Fruit fly (Drosophila melanogaster) whole organism, embryonic: ENCODE measurements around the gene sv.
A peak's percentile ranks its signal among the peaks of the same experiment; 100 is the strongest.

ENCODE experiments used
- B-H2 ChIP-seq: fragments of 200-800 bp; sonication (Bioruptor generic); optimal IDR thresholded peaks from 2 replicates; lab custom pipeline; 2018; ENCODE audit warnings: missing biosample characterization, mild to moderate bottlenecking, missing genetic modification characterization
- CG10267 ChIP-seq: fragments of 200-800 bp; sonication (Bioruptor generic); optimal IDR thresholded peaks from 2 replicates; lab custom pipeline; 2018; ENCODE audit warnings: missing biosample characterization, mild to moderate bottlenecking, missing genetic modification characterization, moderate library complexity
- CG10274 ChIP-seq: fragments of 200-800 bp; sonication (Bioruptor generic); optimal IDR thresholded peaks from 3 replicates; lab custom pipeline; 2017; ENCODE audit warnings: missing biosample characterization, mild to moderate bottlenecking, missing genetic modification characterization
- CG11723 ChIP-seq: fragments of 200-800 bp; sonication (Bioruptor generic); optimal IDR thresholded peaks from 2 replicates; lab custom pipeline; 2017; ENCODE audit warnings: missing biosample characterization, mild to moderate bottlenecking, missing genetic modification characterization
- CG12659 ChIP-seq: fragments of 200-800 bp; sonication (Bioruptor generic); optimal IDR thresholded peaks from 3 replicates; lab custom pipeline; 2017; ENCODE audit warnings: mild to moderate bottlenecking, missing biosample characterization, missing genetic modification reagents, missing genetic modification characterization
- CG12942 ChIP-seq: fragments of 200-800 bp; sonication (Bioruptor generic); optimal IDR thresholded peaks from 3 replicates; lab custom pipeline; 2016; ENCODE audit warnings: missing biosample characterization, missing genetic modification characterization
- CG13894 ChIP-seq: fragments of 200-800 bp; sonication (Bioruptor generic); optimal IDR thresholded peaks from 3 replicates; lab custom pipeline; 2018; ENCODE audit warnings: missing biosample characterization, mild to moderate bottlenecking, missing genetic modification characterization, moderate library complexity
- CG14667 ChIP-seq: fragments of 200-800 bp; sonication (Bioruptor generic); IDR thresholded peaks from 2 replicates; pipeline ENCODE4 v1.3.6; 2022; ENCODE audit warnings: missing biosample characterization, missing genetic modification characterization
- CG15601 ChIP-seq: fragments of 200-800 bp; sonication (Bioruptor generic); optimal IDR thresholded peaks from 3 replicates; lab custom pipeline; 2019; ENCODE audit warnings: missing biosample characterization, mild to moderate bottlenecking, missing genetic modification characterization, moderate library complexity
- CG15696 ChIP-seq: fragments of 200-800 bp; sonication (Bioruptor generic); optimal IDR thresholded peaks from 2 replicates; lab custom pipeline; 2019; ENCODE audit warnings: missing biosample characterization, mild to moderate bottlenecking, missing genetic modification characterization, moderate library complexity
- CG17829 ChIP-seq: fragments of 200-800 bp; optimal IDR thresholded peaks from 2 replicates; lab custom pipeline; 2019; ENCODE audit warnings: missing biosample characterization, mild to moderate bottlenecking, missing genetic modification characterization, moderate library complexity
- CG2712 ChIP-seq: fragments of 200-800 bp; optimal IDR thresholded peaks from 3 replicates; lab custom pipeline; 2019; ENCODE audit warnings: missing biosample characterization, mild to moderate bottlenecking, missing genetic modification characterization, moderate library complexity
- CG31224 ChIP-seq: fragments of 200-800 bp; sonication (Bioruptor generic); IDR thresholded peaks from 2 replicates; pipeline ENCODE4 v1.3.6; 2022; ENCODE audit warnings: missing biosample characterization, missing genetic modification characterization
- CG33557 ChIP-seq: fragments of 200-800 bp; sonication (Bioruptor generic); optimal IDR thresholded peaks from 2 replicates; lab custom pipeline; 2019; ENCODE audit warnings: missing biosample characterization, mild to moderate bottlenecking, missing genetic modification characterization, moderate library complexity
- CG4617 ChIP-seq: fragments of 200-800 bp; sonication (Bioruptor generic); optimal IDR thresholded peaks from 3 replicates; lab custom pipeline; 2016; ENCODE audit warnings: missing biosample characterization, missing genetic modification characterization, borderline replicate concordance
- CG6175 ChIP-seq: fragments of 200-800 bp; sonication (Bioruptor generic); IDR thresholded peaks from 3 replicates; pipeline ENCODE4 v1.3.6; 2022; ENCODE audit warnings: missing biosample characterization, missing genetic modification characterization
- CG8388 ChIP-seq: fragments of 200-800 bp; sonication (Bioruptor generic); optimal IDR thresholded peaks from 2 replicates; lab custom pipeline; 2019; ENCODE audit warnings: missing biosample characterization, mild to moderate bottlenecking, missing genetic modification characterization, moderate library complexity
- CG9727 ChIP-seq: fragments of 200-800 bp; sonication (Bioruptor generic); optimal IDR thresholded peaks from 3 replicates; lab custom pipeline; 2017; ENCODE audit warnings: missing biosample characterization, mild to moderate bottlenecking, missing genetic modification characterization
- CHES-1-like ChIP-seq: fragments of 200-800 bp; sonication (Bioruptor generic); optimal IDR thresholded peaks from 2 replicates; lab custom pipeline; 2016; ENCODE audit warnings: missing biosample characterization, missing genetic modification characterization
- Doc3 ChIP-seq: fragments of 200-800 bp; sonication (Bioruptor generic); IDR thresholded peaks from 3 replicates; pipeline ENCODE4 v1.3.6; 2022; ENCODE audit warnings: missing biosample characterization, missing genetic modification characterization; ENCODE audit not compliant: partially characterized antibody
- Eip74EF ChIP-seq, 2 experiments: fragments of 200-800 bp in 1 of 2; fragments of >200 bp in 1 of 2; sonication (Bioruptor generic) in 1 of 2; optimal IDR thresholded peaks; 2 replicates each; lab custom pipeline; 2017 to 2019; ENCODE audit warnings: missing biosample characterization in 2 of 2, missing genetic modification characterization in 2 of 2, mild to moderate bottlenecking in 1 of 2, moderate library complexity in 1 of 2
- Fer1 ChIP-seq: fragments of 200-800 bp; sonication (Bioruptor generic); optimal IDR thresholded peaks from 2 replicates; lab custom pipeline; 2017; ENCODE audit warnings: missing biosample characterization, mild to moderate bottlenecking, missing genetic modification characterization
- H2.0 ChIP-seq: fragments of 200-800 bp; sonication (Bioruptor generic); IDR thresholded peaks from 2 replicates; pipeline ENCODE4 v1.3.6; 2022; ENCODE audit warnings: missing biosample characterization, missing genetic modification characterization
- HLH4C ChIP-seq: fragments of 200-800 bp; sonication (Bioruptor generic); IDR thresholded peaks from 3 replicates; pipeline ENCODE4 v1.3.6; 2022; ENCODE audit warnings: missing biosample characterization, missing genetic modification characterization; ENCODE audit not compliant: partially characterized antibody
- MBD-R2 ChIP-seq: fragments of 200-800 bp; sonication (Bioruptor generic); IDR thresholded peaks from 2 replicates; pipeline ENCODE4 v1.3.6; 2022; ENCODE audit warnings: missing biosample characterization, missing genetic modification characterization
- MESR4 ChIP-seq: fragments of 200-800 bp; sonication (Bioruptor generic); optimal IDR thresholded peaks from 2 replicates; lab custom pipeline; 2018; ENCODE audit warnings: missing biosample characterization, mild to moderate bottlenecking, missing genetic modification characterization, moderate library complexity
- Mrtf ChIP-seq: fragments of 200-800 bp; sonication (Bioruptor generic); IDR thresholded peaks from 3 replicates; pipeline ENCODE4 v1.3.6; 2022; ENCODE audit warnings: missing biosample characterization, missing genetic modification characterization
- Myb ChIP-seq: fragments of 200-800 bp; sonication (Bioruptor generic); optimal IDR thresholded peaks from 2 replicates; lab custom pipeline; 2016; ENCODE audit warnings: missing biosample characterization, missing genetic modification characterization
- NC2β ChIP-seq: fragments of 200-800 bp; sonication (Bioruptor generic); optimal IDR thresholded peaks from 2 replicates; lab custom pipeline; 2016; ENCODE audit warnings: missing biosample characterization, missing genetic modification characterization
- Ssrp ChIP-seq: fragments of 200-800 bp; sonication (Bioruptor generic); optimal IDR thresholded peaks from 2 replicates; lab custom pipeline; 2018; ENCODE audit warnings: missing biosample characterization, mild to moderate bottlenecking, missing genetic modification characterization, moderate library complexity
- Vsx1 ChIP-seq: fragments of 200-800 bp; sonication (Bioruptor generic); optimal IDR thresholded peaks from 2 replicates; lab custom pipeline; 2017; ENCODE audit warnings: missing biosample characterization, mild to moderate bottlenecking, missing genetic modification characterization, missing genetic modification reagents
- YL-1 ChIP-seq: fragments of 200-800 bp; sonication (Bioruptor generic); optimal IDR thresholded peaks from 3 replicates; lab custom pipeline; 2017; ENCODE audit warnings: missing biosample characterization, mild to moderate bottlenecking, missing genetic modification characterization
- bigmax ChIP-seq: fragments of 200-800 bp; sonication (Bioruptor generic); optimal IDR thresholded peaks from 2 replicates; lab custom pipeline; 2018; ENCODE audit warnings: missing biosample characterization, mild to moderate bottlenecking, missing genetic modification characterization
- croc ChIP-seq: fragments of 200-800 bp; sonication (Bioruptor generic); conservative IDR thresholded peaks from 3 replicates; pipeline ENCODE4 v1.3.6; 2022; ENCODE audit warnings: missing biosample characterization, missing genetic modification characterization
- dm ChIP-seq: fragments of 200-800 bp; sonication (Bioruptor generic); optimal IDR thresholded peaks from 3 replicates; lab custom pipeline; 2016; ENCODE audit warnings: missing biosample characterization, missing genetic modification characterization
- exex ChIP-seq: fragments of 200-800 bp; sonication (Bioruptor generic); optimal IDR thresholded peaks from 4 replicates; lab custom pipeline; 2018; ENCODE audit warnings: missing biosample characterization, mild to moderate bottlenecking, missing genetic modification characterization, moderate library complexity
- fru ChIP-seq: fragments of >200 bp; optimal IDR thresholded peaks from 2 replicates; lab custom pipeline; 2017
- gro ChIP-seq: fragments of 200-800 bp; sonication (Bioruptor generic); optimal IDR thresholded peaks from 2 replicates; lab custom pipeline; 2016; ENCODE audit warnings: missing biosample characterization, missing genetic modification characterization
- knrl ChIP-seq: fragments of 200-800 bp; sonication (Bioruptor generic); IDR thresholded peaks from 3 replicates; pipeline ENCODE4 v1.3.6; 2022; ENCODE audit warnings: missing biosample characterization, missing genetic modification characterization; ENCODE audit not compliant: partially characterized antibody
- lov ChIP-seq, 2 experiments: fragments of 200-800 bp in 1 of 2; fragments of >200 bp in 1 of 2; sonication (Bioruptor generic) in 1 of 2; IDR thresholded peaks in 1 of 2; optimal IDR thresholded peaks in 1 of 2; 2 replicates in 1 of 2; 3 replicates in 1 of 2; pipeline versions ENCODE4 v1.3.6 to Lab custom; 2017 to 2022; ENCODE audit warnings: missing biosample characterization in 1 of 2, missing genetic modification characterization in 1 of 2
- pfk ChIP-seq: fragments of 200-800 bp; sonication (Bioruptor generic); optimal IDR thresholded peaks from 2 replicates; lab custom pipeline; 2018; ENCODE audit warnings: missing biosample characterization, mild to moderate bottlenecking, missing genetic modification characterization, moderate library complexity
- phol ChIP-seq: fragments of 200-800 bp; sonication (Bioruptor generic); optimal IDR thresholded peaks from 3 replicates; lab custom pipeline; 2018; ENCODE audit warnings: missing biosample characterization, mild to moderate bottlenecking, missing genetic modification characterization, moderate library complexity
- ranshi ChIP-seq: fragments of 200-800 bp; sonication (Bioruptor generic); IDR thresholded peaks from 2 replicates; pipeline ENCODE4 v1.3.6; 2022; ENCODE audit warnings: missing biosample characterization, missing genetic modification characterization
- repo ChIP-seq: fragments of 200-800 bp; sonication (Bioruptor generic); optimal IDR thresholded peaks from 2 replicates; lab custom pipeline; 2016; ENCODE audit warnings: missing biosample characterization, missing genetic modification characterization
- ro ChIP-seq: fragments of 200-800 bp; sonication (Bioruptor generic); IDR thresholded peaks from 2 replicates; pipeline ENCODE4 v1.3.6; 2022; ENCODE audit warnings: missing biosample characterization, missing genetic modification characterization
- sr ChIP-seq: fragments of 200-800 bp; sonication (Bioruptor generic); IDR thresholded peaks from 3 replicates; pipeline ENCODE4 v1.3.6; 2022; ENCODE audit warnings: missing biosample characterization, missing genetic modification characterization
- ssp ChIP-seq: fragments of 200-800 bp; sonication (Bioruptor generic); IDR thresholded peaks from 2 replicates; pipeline ENCODE4 v1.3.6; 2022; ENCODE audit warnings: missing biosample characterization, missing genetic modification characterization
- sug ChIP-seq: fragments of 200-800 bp; optimal IDR thresholded peaks from 2 replicates; lab custom pipeline; 2019; ENCODE audit warnings: missing biosample characterization, mild to moderate bottlenecking, missing genetic modification characterization, moderate library complexity
- ttk ChIP-seq: fragments of 200-800 bp; sonication (Bioruptor generic); IDR thresholded peaks from 2 replicates; pipeline ENCODE4 v2.1.2; 2022; ENCODE audit warnings: missing biosample characterization, missing genetic modification characterization
- tup ChIP-seq: fragments of 200-800 bp; sonication (Bioruptor generic); optimal IDR thresholded peaks from 2 replicates; lab custom pipeline; 2016; ENCODE audit warnings: missing biosample characterization, mild to moderate bottlenecking, missing genetic modification characterization, moderate library complexity
- wor ChIP-seq: fragments of 200-800 bp; sonication (Bioruptor generic); IDR thresholded peaks from 2 replicates; pipeline ENCODE4 v1.3.6; 2022; ENCODE audit warnings: missing biosample characterization, missing genetic modification characterization

sv gene

DNA sequence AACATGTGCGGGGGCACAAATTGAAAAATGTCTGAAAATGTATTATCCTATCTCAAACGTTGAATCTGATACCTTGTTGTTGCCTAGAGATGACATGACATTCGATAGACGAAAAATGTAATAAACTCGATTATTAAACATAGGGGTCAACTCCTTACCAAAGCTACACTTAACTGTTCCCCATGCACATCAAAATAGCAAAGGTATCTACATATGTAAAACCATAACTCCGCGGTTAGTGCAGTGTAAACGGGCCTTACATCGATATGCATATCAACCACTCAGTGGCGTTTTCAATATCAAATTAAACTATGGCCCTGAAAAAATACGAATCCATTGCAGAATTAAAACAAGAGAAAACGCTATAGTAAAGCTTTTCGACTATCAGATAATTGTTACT, 37.3 kb upstream of the sv start (continued):
- TF ChIP-seq gro (GFP tag; lab: Kevin White, UChicago) (no peak), CG4617 (GFP tag; lab: Kevin White, UChicago) (peak; percentile 74), ranshi (no peak), CG9727 (GFP tag; lab: Kevin White, UChicago) (no peak), CG12942 (GFP tag; lab: Kevin White, UChicago) (peak; percentile 22), sr (GFP tag; lab: Robert Waterston, UW) (no peak), MESR4 (GFP tag; lab: Kevin White, UChicago) (peak; percentile 64), CG17829 (tag; lab: Kevin White, UChicago) (peak; percentile 4), knrl (GFP tag; lab: Robert Waterston, UW) (no peak), Doc3 (GFP tag; lab: Robert Waterston, UW) (no peak), CG10274 (GFP tag; lab: Kevin White, UChicago) (no peak), Eip74EF (GFP tag; optimal IDR thresholded peaks at IDR 0.05; lab: Kevin White, UChicago) (no peak), CG15696 (tag; lab: Kevin White, UChicago) (peak; percentile 0), pfk (peak; percentile 82), phol (peak; percentile 58), ttk (GFP tag; lab: Robert Waterston, UW) (no peak), B-H2 (GFP tag; lab: Kevin White, UChicago) (no peak), CG31224 (GFP tag; lab: Robert Waterston, UW) (no peak), repo (GFP tag; lab: Kevin White, UChicago) (no peak), CG8388 (no peak), CG14667 (GFP tag; lab: Robert Waterston, UW) (no peak), CHES-1-like (peak; percentile 12), CG33557 (peak; percentile 43), Vsx1 (GFP tag; lab: Kevin White, UChicago) (no peak), dm (peak; percentile 32), sug (no peak), wor (no peak), Fer1 (GFP tag; lab: Kevin White, UChicago) (no peak), fru (lab: Kevin White, UChicago) (no peak), CG11723 (peak; percentile 99), CG2712 (tag; lab: Kevin White, UChicago) (peak; percentile 42), ssp (peak; percentile 97), Mrtf (GFP tag; lab: Robert Waterston, UW) (no peak), CG15601 (peak; percentile 55), croc (GFP tag; lab: Robert Waterston, UW) (no peak), Ssrp (tag; lab: Kevin White, UChicago) (no peak), NC2β (no peak), ro (GFP tag; lab: Robert Waterston, UW) (no peak), CG12659 (GFP tag; lab: Kevin White, UChicago) (peak; percentile 59), CG6175 (GFP tag; lab: Robert Waterston, UW) (no peak), bigmax (GFP tag; lab: Kevin White, UChicago) (no peak), MBD-R2 (GFP tag; lab: Robert Waterston, UW) (no peak; the same call in 1 of the 2 replicates), Myb (GFP tag; lab: Kevin White, UChicago) (no peak), tup (GFP tag; lab: Kevin White, UChicago) (no peak), YL-1 (GFP tag; lab: Kevin White, UChicago) (peak; percentile 37), HLH4C (no peak), exex (no peak), lov (optimal IDR thresholded peaks at IDR 0.05; lab: Kevin White, UChicago) (no peak), lov (GFP tag; IDR thresholded peaks at IDR 0.05; lab: Robert Waterston, UW) (no peak), CG10267 (tag; lab: Kevin White, UChicago) (peak; percentile 16), H2.0 (GFP tag; lab: Robert Waterston, UW) (no peak), CG13894 (tag; lab: Kevin White, UChicago) (no peak)
